Worm (Caenorhabditis elegans) whole organism, L4/young adult: Measurements from ENCODE around the gene D1086.9.

Source experiments
- W03F9.2 ChIP-seq: fragments of 150-350 bp; optimal IDR thresholded peaks from 2 replicates; lab custom pipeline; 2014; ENCODE audit warnings: missing biosample characterization, missing genetic modification characterization
- dao-5 ChIP-seq: sonication (generic microtip); optimal IDR thresholded peaks from 2 replicates; lab custom pipeline; 2016; ENCODE audit warnings: missing genotype, missing genetic modification characterization, moderate library complexity, missing compliant biosample characterization

- TF ChIP-seq W03F9.2 (tag; lab: Kevin White, UChicago), result no peak
- no peak for TF ChIP-seq dao-5
These were observed 3.4 kb downstream of the D1086.9 start, which contains the start of gene H39E23.3 for ce11 chrV:14107511-14107910.
